Worm (Caenorhabditis elegans) whole organism, L1 larva: Measurements from ENCODE around the gene vha-2.

Experiments
- C16A3.4 ChIP-seq: fragments of 150-350 bp; optimal IDR thresholded peaks from 2 replicates; lab custom pipeline; 2014; ENCODE audit warnings: missing biosample characterization, missing genetic modification characterization
- C34B4.2 ChIP-seq: sonication (generic microtip); optimal IDR thresholded peaks from 2 replicates; lab custom pipeline; 2017; ENCODE audit warnings: mild to moderate bottlenecking, missing genetic modification characterization, missing compliant biosample characterization
- F16B12.6 ChIP-seq: fragments of 150-350 bp; optimal IDR thresholded peaks from 2 replicates; lab custom pipeline; 2014; ENCODE audit warnings: missing biosample characterization, missing genetic modification characterization
- Y116A8C.19 ChIP-seq: sonication (generic microtip); optimal IDR thresholded peaks from 2 replicates; lab custom pipeline; 2016; ENCODE audit warnings: missing compliant biosample characterization, missing genetic modification characterization, borderline replicate concordance
- aha-1 ChIP-seq: fragments of 150-350 bp; optimal IDR thresholded peaks from 2 replicates; lab custom pipeline; 2014; ENCODE audit warnings: missing biosample characterization, missing genetic modification characterization
- blmp-1 ChIP-seq: fragments of 150-350 bp; optimal IDR thresholded peaks from 2 replicates; lab custom pipeline; 2014; ENCODE audit warnings: missing biosample characterization, missing genetic modification characterization
- ceh-82 ChIP-seq, 3 experiments: fragments of 150-350 bp in 1 of 3; sonication (generic microtip) in 2 of 3; optimal IDR thresholded peaks; 2 replicates each; lab custom pipeline; 2014 to 2017; ENCODE audit warnings: missing biosample characterization in 3 of 3, missing genetic modification characterization in 3 of 3
- ceh-88 ChIP-seq: fragments of 200-800 bp; sonication (Bioruptor generic); IDR thresholded peaks from 2 replicates; pipeline ENCODE4 v1.3.6; 2022; ENCODE audit warnings: missing genetic modification characterization, missing compliant biosample characterization
- ces-1 ChIP-seq: fragments of 150-350 bp; optimal IDR thresholded peaks from 2 replicates; lab custom pipeline; 2014; ENCODE audit warnings: missing biosample characterization, missing genetic modification reagents, missing genetic modification characterization
- dpl-1 ChIP-seq, 3 experiments: fragments of 150-350 bp in 2 of 3; sonication (generic microtip) in 1 of 3; optimal IDR thresholded peaks; 2 replicates each; lab custom pipeline; 2014 to 2017; ENCODE audit warnings: missing biosample characterization in 3 of 3, missing genetic modification characterization in 3 of 3, missing genetic modification reagents in 3 of 3
- dsc-1 ChIP-seq: sonication (generic microtip); optimal IDR thresholded peaks from 2 replicates; lab custom pipeline; 2016; ENCODE audit warnings: mild to moderate bottlenecking, missing genetic modification characterization, missing compliant biosample characterization
- efl-1 ChIP-seq, 4 experiments: fragments of 150-350 bp; optimal IDR thresholded peaks in 3 of 4; peaks in 1 of 4; 1 replicate in 1 of 4; 2 replicates in 3 of 4; lab custom pipeline; 2014; ENCODE audit warnings: missing biosample characterization in 2 of 4, missing genetic modification characterization in 2 of 4, missing genetic modification reagents in 2 of 4
- efl-3 ChIP-seq: fragments of 200-800 bp; sonication (Bioruptor generic); optimal IDR thresholded peaks from 2 replicates; lab custom pipeline; 2018; ENCODE audit warnings: mild to moderate bottlenecking, missing genetic modification characterization, missing compliant biosample characterization
- elt-3 ChIP-seq, 6 experiments: fragments of 150-350 bp in 1 of 6; sonication (generic microtip); optimal IDR thresholded peaks; 2 replicates each; lab custom pipeline; 2017 to 2018; ENCODE audit warnings: missing biosample characterization in 6 of 6, missing genetic modification characterization in 6 of 6, inconsistent platforms in 1 of 6
- ets-5 ChIP-seq: fragments of 200-800 bp; sonication (Bioruptor generic); IDR thresholded peaks from 2 replicates; pipeline ENCODE4 v1.3.6; 2022; ENCODE audit warnings: missing genetic modification characterization, missing compliant biosample characterization
- fkh-4 ChIP-seq: sonication (generic microtip); optimal IDR thresholded peaks from 2 replicates; lab custom pipeline; 2016; ENCODE audit warnings: missing compliant biosample characterization, missing genetic modification characterization, borderline replicate concordance
- fkh-8 ChIP-seq: sonication (generic microtip); optimal IDR thresholded peaks from 2 replicates; lab custom pipeline; 2016; ENCODE audit warnings: mild to moderate bottlenecking, missing genetic modification characterization, missing compliant biosample characterization
- hpl-2 ChIP-seq: fragments of 150-350 bp; optimal IDR thresholded peaks from 2 replicates; lab custom pipeline; 2014; ENCODE audit warnings: missing biosample characterization, missing genetic modification reagents, missing genetic modification characterization
- irx-1 ChIP-seq: sonication (generic microtip); optimal IDR thresholded peaks from 2 replicates; lab custom pipeline; 2016; ENCODE audit warnings: missing genetic modification characterization, missing compliant biosample characterization
- lin-13 ChIP-seq: fragments of 150-350 bp; optimal IDR thresholded peaks from 2 replicates; lab custom pipeline; 2014; ENCODE audit warnings: missing biosample characterization, missing genetic modification reagents, missing genetic modification characterization
- lin-14 ChIP-seq: fragments of 200-800 bp; sonication (Bioruptor generic); optimal IDR thresholded peaks from 2 replicates; lab custom pipeline; 2018; ENCODE audit warnings: mild to moderate bottlenecking, missing genetic modification characterization, moderate library complexity, missing compliant biosample characterization
- lin-35 ChIP-seq, 2 experiments: fragments of 150-350 bp; optimal IDR thresholded peaks; 2 replicates each; lab custom pipeline; 2014; ENCODE audit warnings: missing biosample characterization in 2 of 2, missing genetic modification characterization in 2 of 2, missing genetic modification reagents in 2 of 2
- lin-39 ChIP-seq: fragments of 150-350 bp; optimal IDR thresholded peaks from 2 replicates; lab custom pipeline; 2014; ENCODE audit warnings: missing biosample characterization, missing genetic modification reagents, missing genetic modification characterization
- lsy-2 ChIP-seq, 2 experiments: fragments of 150-350 bp; optimal IDR thresholded peaks; 2 replicates each; lab custom pipeline; 2014; ENCODE audit warnings: missing biosample characterization in 2 of 2, missing genetic modification characterization in 2 of 2
- mef-2 ChIP-seq: fragments of 150-350 bp; optimal IDR thresholded peaks from 2 replicates; lab custom pipeline; 2014; ENCODE audit warnings: missing biosample characterization, missing genetic modification characterization
- mep-1 ChIP-seq: fragments of 150-350 bp; optimal IDR thresholded peaks from 2 replicates; lab custom pipeline; 2014; ENCODE audit warnings: missing biosample characterization, missing genetic modification characterization
- nhr-11 ChIP-seq: fragments of 150-350 bp; optimal IDR thresholded peaks from 2 replicates; lab custom pipeline; 2014; ENCODE audit warnings: missing biosample characterization, missing genetic modification characterization
- nhr-12 ChIP-seq: sonication (generic microtip); optimal IDR thresholded peaks from 2 replicates; lab custom pipeline; 2017; ENCODE audit warnings: missing biosample characterization, missing genetic modification characterization
- nhr-19 ChIP-seq: fragments of 200-800 bp; sonication (Bioruptor generic); conservative IDR thresholded peaks from 2 replicates; pipeline ENCODE4 v1.3.6; 2022; ENCODE audit warnings: missing genetic modification characterization, missing compliant biosample characterization
- nhr-20 ChIP-seq: sonication (generic microtip); optimal IDR thresholded peaks from 2 replicates; lab custom pipeline; 2016; ENCODE audit warnings: mild to moderate bottlenecking, missing genetic modification characterization, missing compliant biosample characterization
- nhr-237 ChIP-seq: fragments of 150-350 bp; optimal IDR thresholded peaks from 2 replicates; lab custom pipeline; 2014; ENCODE audit warnings: missing biosample characterization, missing genetic modification characterization
- nhr-47 ChIP-seq: sonication (generic microtip); optimal IDR thresholded peaks from 2 replicates; lab custom pipeline; 2016; ENCODE audit warnings: mild to moderate bottlenecking, missing genetic modification characterization, moderate library complexity, missing compliant biosample characterization
- nhr-71 ChIP-seq: sonication (generic microtip); optimal IDR thresholded peaks from 2 replicates; lab custom pipeline; 2016; ENCODE audit warnings: mild to moderate bottlenecking, missing genetic modification characterization, moderate library complexity, missing compliant biosample characterization
- nhr-77 ChIP-seq: fragments of 150-350 bp; optimal IDR thresholded peaks from 2 replicates; lab custom pipeline; 2014; ENCODE audit warnings: missing biosample characterization, missing genetic modification characterization
- nhr-85 ChIP-seq: sonication (generic microtip); peaks from one replicate; lab custom pipeline; 2016; ENCODE audit warnings: missing genetic modification characterization, inconsistent platforms, missing compliant biosample characterization
- nhr-90 ChIP-seq: sonication (generic microtip); optimal IDR thresholded peaks from 2 replicates; lab custom pipeline; 2016; ENCODE audit warnings: mild to moderate bottlenecking, missing genetic modification characterization, missing compliant biosample characterization; ENCODE audit not compliant: poor library complexity
- pax-3 ChIP-seq: fragments of 200-800 bp; sonication (Bioruptor generic); optimal IDR thresholded peaks from 2 replicates; lab custom pipeline; 2018; ENCODE audit warnings: mild to moderate bottlenecking, missing genetic modification characterization, moderate library complexity, missing compliant biosample characterization
- pqm-1 ChIP-seq: sonication (generic microtip); optimal IDR thresholded peaks from 3 replicates; lab custom pipeline; 2017; ENCODE audit warnings: missing biosample characterization, missing genetic modification characterization
- rnt-1 ChIP-seq: sonication (generic microtip); optimal IDR thresholded peaks from 2 replicates; lab custom pipeline; 2016; ENCODE audit warnings: mild to moderate bottlenecking, missing genetic modification characterization, moderate library complexity, missing compliant biosample characterization
- skn-1 ChIP-seq: fragments of 150-350 bp; optimal IDR thresholded peaks from 2 replicates; lab custom pipeline; 2014; ENCODE audit warnings: missing biosample characterization, missing genetic modification characterization
- snpc-4 ChIP-seq: fragments of 150-350 bp; optimal IDR thresholded peaks from 2 replicates; lab custom pipeline; 2014; ENCODE audit warnings: missing biosample characterization, missing genetic modification characterization
- snu-23 ChIP-seq: sonication (generic microtip); optimal IDR thresholded peaks from 2 replicates; lab custom pipeline; 2016; ENCODE audit warnings: missing genetic modification characterization, missing compliant biosample characterization
- sptf-1 ChIP-seq: fragments of 150-350 bp; optimal IDR thresholded peaks from 2 replicates; lab custom pipeline; 2014; ENCODE audit warnings: missing biosample characterization, missing genetic modification characterization
- sup-37 ChIP-seq: fragments of 200-800 bp; sonication (Bioruptor generic); optimal IDR thresholded peaks from 2 replicates; lab custom pipeline; 2018; ENCODE audit warnings: mild to moderate bottlenecking, missing genetic modification characterization, missing compliant biosample characterization
- swsn-7 ChIP-seq: sonication (generic microtip); optimal IDR thresholded peaks from 2 replicates; lab custom pipeline; 2016; ENCODE audit warnings: missing genetic modification characterization, missing compliant biosample characterization
- tbx-2 ChIP-seq: sonication (generic microtip); optimal IDR thresholded peaks from 2 replicates; lab custom pipeline; 2016; ENCODE audit warnings: missing genetic modification characterization, missing compliant biosample characterization
- unc-130 ChIP-seq: fragments of 150-350 bp; optimal IDR thresholded peaks from 2 replicates; lab custom pipeline; 2017; ENCODE audit warnings: missing biosample characterization, missing genetic modification characterization, inconsistent platforms
- unc-86 ChIP-seq: sonication (generic microtip); optimal IDR thresholded peaks from 2 replicates; lab custom pipeline; 2016; ENCODE audit warnings: missing genetic modification characterization, missing compliant biosample characterization
- vab-15 ChIP-seq: sonication (generic microtip); optimal IDR thresholded peaks from 2 replicates; lab custom pipeline; 2017; ENCODE audit warnings: missing genotype, mild to moderate bottlenecking, missing genetic modification characterization, missing compliant biosample characterization
- xbp-1 ChIP-seq: sonication (generic microtip); optimal IDR thresholded peaks from 2 replicates; lab custom pipeline; 2016; ENCODE audit warnings: missing genetic modification characterization, missing compliant biosample characterization
- zip-4 ChIP-seq: fragments of 200-800 bp; sonication (Bioruptor generic); optimal IDR thresholded peaks from 2 replicates; lab custom pipeline; 2018; ENCODE audit warnings: mild to moderate bottlenecking, missing genetic modification characterization, moderate library complexity, missing compliant biosample characterization
- ztf-11 ChIP-seq, 2 experiments: sonication (generic microtip); optimal IDR thresholded peaks; 2 replicates each; lab custom pipeline; 2016 to 2017; ENCODE audit warnings: missing genetic modification characterization in 2 of 2, missing biosample characterization in 1 of 2, missing compliant biosample characterization in 1 of 2
- ztf-4 ChIP-seq: fragments of 150-350 bp; optimal IDR thresholded peaks from 2 replicates; lab custom pipeline; 2014; ENCODE audit warnings: missing biosample characterization, missing genetic modification characterization

The vha-2 gene

ce11 chrIII:9818763-9819162 is 36.8 kb downstream of the vha-2 start, which contains the start of gene panl-3:
TSS of gene panl-3 (plus strand) at chrIII:9819056.
- TF ChIP-seq unc-130 (tag; lab: Kevin White, UChicago) (peak; percentile 94), lin-39 (tag; lab: Kevin White, UChicago) (no peak), sptf-1 (tag; lab: Kevin White, UChicago) (no peak), unc-86 (tag; lab: Kevin White, UChicago) (peak; percentile 35), C16A3.4 (tag; lab: Kevin White, UChicago) (peak; percentile 79), nhr-47 (tag; lab: Kevin White, UChicago) (peak; percentile 69), fkh-4 (no peak), ces-1 (GFP tag; lab: Kevin White, UChicago) (no peak), lin-35 (GFP tag; optimal IDR thresholded peaks at IDR 0.05; lab: Kevin White, UChicago) (peak; percentile 71 to 85), nhr-11 (tag; lab: Kevin White, UChicago) (no peak), lin-14 (peak; percentile 91), snpc-4 (tag; lab: Kevin White, UChicago) (peak; percentile 18), nhr-12 (tag; lab: Kevin White, UChicago) (no peak), lsy-2 (tag; optimal IDR thresholded peaks at IDR 0.05; lab: Kevin White, UChicago) (peak; percentile 73 to 80), fkh-8 (tag; lab: Kevin White, UChicago) (peak; percentile 65), swsn-7 (peak; percentile 70), lin-13 (GFP tag; lab: Kevin White, UChicago) (peak; percentile 39), rnt-1 (tag; lab: Kevin White, UChicago) (peak; percentile 82), ceh-88 (GFP tag; lab: Robert Waterston, UW) (no peak), dsc-1 (peak; percentile 28), tbx-2 (peak; percentile 86), nhr-237 (tag; lab: Kevin White, UChicago) (no peak), mef-2 (tag; lab: Kevin White, UChicago) (no peak), efl-3 (GFP tag; lab: Kevin White, UChicago) (no peak), hpl-2 (GFP tag; lab: Kevin White, UChicago) (no peak), nhr-71 (peak; percentile 81), pqm-1 (no peak), efl-1 (optimal IDR thresholded peaks at IDR 0.05; lab: Kevin White, UChicago) (peak; percentile 60 to 69), efl-1 (GFP tag; optimal IDR thresholded peaks at IDR 0.05 in 1 of 2; lab: Kevin White, UChicago) (peak; percentile 71 to 96), xbp-1 (tag; lab: Kevin White, UChicago) (peak; percentile 69), nhr-77 (tag; lab: Kevin White, UChicago) (no peak), ztf-4 (tag; lab: Kevin White, UChicago) (peak; percentile 51), nhr-19 (GFP tag; lab: Robert Waterston, UW) (peak; percentile 55), snu-23 (GFP tag; lab: Kevin White, UChicago) (peak; percentile 83), nhr-90 (tag; lab: Kevin White, UChicago) (peak; percentile 61), Y116A8C.19 (tag; lab: Kevin White, UChicago) (no peak), sup-37 (GFP tag; lab: Kevin White, UChicago) (no peak), aha-1 (tag; lab: Kevin White, UChicago) (no peak), vab-15 (peak; percentile 65), pax-3 (tag; lab: Kevin White, UChicago) (no peak), ets-5 (GFP tag; lab: Robert Waterston, UW) (no peak), F16B12.6 (tag; lab: Kevin White, UChicago) (peak; percentile 98), ceh-82 (tag; optimal IDR thresholded peaks at IDR 0.05; lab: Kevin White, UChicago) (peak; percentile 10 to 57 (median 38)), zip-4 (GFP tag; lab: Kevin White, UChicago) (no peak), dpl-1 (GFP tag; optimal IDR thresholded peaks at IDR 0.05; lab: Kevin White, UChicago) (peak; percentile 54 to 78 (median 65)), ztf-11 (tag; optimal IDR thresholded peaks at IDR 0.05; lab: Kevin White, UChicago) (no peak), nhr-20 (tag; lab: Kevin White, UChicago) (peak; percentile 80), nhr-85 (peak; percentile 68), irx-1 (tag; lab: Kevin White, UChicago) (no peak), mep-1 (tag; lab: Kevin White, UChicago) (peak; percentile 93), blmp-1 (tag; lab: Kevin White, UChicago) (no peak), skn-1 (peak; percentile 30), C34B4.2 (no peak), elt-3 (tag; optimal IDR thresholded peaks at IDR 0.05; lab: Kevin White, UChicago) (peak in 2 of 6 experiments; percentile 30 to 48)
